Fruit fly (Drosophila melanogaster) whole organism, prepupa: ENCODE data around the gene CG8188.
A peak's percentile ranks its signal among the peaks of the same experiment; 100 is the strongest.

ENCODE experiments used
- CG10631 ChIP-seq: fragments of 200-800 bp; sonication (Bioruptor generic); optimal IDR thresholded peaks from 2 replicates; lab custom pipeline; 2016; ENCODE audit warnings: missing biosample characterization, missing genetic modification characterization
- CG1621 ChIP-seq: fragments of 200-800 bp; sonication (Bioruptor generic); optimal IDR thresholded peaks from 3 replicates; lab custom pipeline; 2018; ENCODE audit warnings: missing biosample characterization, mild to moderate bottlenecking, missing genetic modification characterization
- CG32006 ChIP-seq: fragments of 200-800 bp; sonication (Bioruptor generic); optimal IDR thresholded peaks from 3 replicates; lab custom pipeline; 2017; ENCODE audit warnings: missing biosample characterization, mild to moderate bottlenecking, missing genetic modification characterization
- CG34406 ChIP-seq: fragments of 200-800 bp; sonication (Bioruptor generic); optimal IDR thresholded peaks from 3 replicates; lab custom pipeline; 2016; ENCODE audit warnings: missing biosample characterization, missing genetic modification characterization
- CG4318 ChIP-seq: fragments of 200-800 bp; sonication (Bioruptor generic); optimal IDR thresholded peaks from 3 replicates; lab custom pipeline; 2017; ENCODE audit warnings: missing biosample characterization, mild to moderate bottlenecking, missing genetic modification characterization
- CG6163 ChIP-seq: fragments of 200-800 bp; sonication (Bioruptor generic); IDR thresholded peaks from 3 replicates; pipeline ENCODE4 v1.3.6; 2022; ENCODE audit warnings: missing biosample characterization, missing genetic modification characterization
- CG6792 ChIP-seq: fragments of 200-800 bp; sonication (Bioruptor generic); optimal IDR thresholded peaks from 3 replicates; lab custom pipeline; 2016; ENCODE audit warnings: missing biosample characterization, missing genetic modification characterization
- CG6808 ChIP-seq: fragments of 200-800 bp; sonication (Bioruptor generic); optimal IDR thresholded peaks from 3 replicates; lab custom pipeline; 2017; ENCODE audit warnings: missing biosample characterization, missing genetic modification characterization, mild to moderate bottlenecking, moderate library complexity, missing genetic modification reagents
- CG6854 ChIP-seq: fragments of 200-800 bp; sonication (Bioruptor generic); optimal IDR thresholded peaks from 2 replicates; lab custom pipeline; 2017; ENCODE audit warnings: missing biosample characterization, mild to moderate bottlenecking, missing genetic modification characterization
- CG8119 ChIP-seq: fragments of 200-800 bp; sonication (Bioruptor generic); IDR thresholded peaks from 3 replicates; pipeline ENCODE4 v1.3.6; 2022; ENCODE audit warnings: missing biosample characterization, missing genetic modification characterization
- CG8632 ChIP-seq: fragments of 200-800 bp; sonication (Bioruptor generic); optimal IDR thresholded peaks from 3 replicates; lab custom pipeline; 2016; ENCODE audit warnings: missing biosample characterization, missing genetic modification characterization
- Eip75B ChIP-seq: fragments of 200-800 bp; sonication (Bioruptor generic); optimal IDR thresholded peaks from 3 replicates; lab custom pipeline; 2016; ENCODE audit warnings: missing biosample characterization, missing genetic modification characterization
- Eip78C ChIP-seq: fragments of 200-800 bp; sonication (Bioruptor generic); peaks from one replicate; lab custom pipeline; 2016; ENCODE audit warnings: missing biosample characterization, missing genetic modification characterization
- Hr38 ChIP-seq: sonication (Bioruptor generic); optimal IDR thresholded peaks from 2 replicates; lab custom pipeline; 2016; ENCODE audit warnings: missing biosample characterization, missing genetic modification characterization
- Lpt ChIP-seq: fragments of 200-800 bp; sonication (Bioruptor generic); optimal IDR thresholded peaks from 3 replicates; lab custom pipeline; 2016; ENCODE audit warnings: missing biosample characterization, missing genetic modification characterization
- Smox ChIP-seq: fragments of 200-800 bp; sonication (Bioruptor generic); optimal IDR thresholded peaks from 3 replicates; lab custom pipeline; 2016; ENCODE audit warnings: missing biosample characterization, missing genetic modification characterization
- Sox102F ChIP-seq: fragments of 200-800 bp; sonication (Bioruptor generic); optimal IDR thresholded peaks from 2 replicates; lab custom pipeline; 2016; ENCODE audit warnings: missing biosample characterization, mild to moderate bottlenecking, missing genetic modification characterization
- Sox15 ChIP-seq: fragments of 200-800 bp; sonication (Bioruptor generic); optimal IDR thresholded peaks from 3 replicates; lab custom pipeline; 2016; ENCODE audit warnings: missing biosample characterization, missing genetic modification characterization
- achi ChIP-seq: fragments of 200-800 bp; sonication (Bioruptor generic); optimal IDR thresholded peaks from 3 replicates; lab custom pipeline; 2016; ENCODE audit warnings: missing biosample characterization, missing genetic modification characterization
- dac ChIP-seq: fragments of 200-800 bp; sonication (Bioruptor generic); optimal IDR thresholded peaks from 2 replicates; lab custom pipeline; 2017; ENCODE audit warnings: missing biosample characterization, mild to moderate bottlenecking, missing genetic modification characterization
- dsx ChIP-seq: fragments of 200-800 bp; optimal IDR thresholded peaks from 3 replicates; lab custom pipeline; 2019; ENCODE audit warnings: missing biosample characterization, mild to moderate bottlenecking, missing genetic modification characterization, moderate library complexity; ENCODE audit not compliant: poor library complexity, severe bottlenecking
- fd59A ChIP-seq: fragments of 200-800 bp; sonication (Bioruptor generic); optimal IDR thresholded peaks from 2 replicates; lab custom pipeline; 2017; ENCODE audit warnings: missing biosample characterization, mild to moderate bottlenecking, missing genetic modification characterization, missing genetic modification reagents
- fd85E ChIP-seq: fragments of 200-800 bp; sonication (Bioruptor generic); optimal IDR thresholded peaks from 3 replicates; lab custom pipeline; 2016; ENCODE audit warnings: missing biosample characterization, missing genetic modification characterization
- fkh ChIP-seq: fragments of 200-800 bp; sonication (Bioruptor generic); optimal IDR thresholded peaks from 3 replicates; lab custom pipeline; 2017; ENCODE audit warnings: missing biosample characterization, mild to moderate bottlenecking, missing genetic modification characterization, moderate library complexity
- net ChIP-seq: fragments of 200-800 bp; sonication (Bioruptor generic); optimal IDR thresholded peaks from 3 replicates; lab custom pipeline; 2016; ENCODE audit warnings: missing biosample characterization, missing genetic modification characterization
- salr ChIP-seq, 2 experiments: fragments of 200-800 bp; sonication (Bioruptor generic); optimal IDR thresholded peaks; 3 replicates each; lab custom pipeline; 2016 to 2018; ENCODE audit warnings: missing biosample characterization in 2 of 2, missing genetic modification characterization in 2 of 2, mild to moderate bottlenecking in 1 of 2
- ss ChIP-seq, 2 experiments: fragments of 200-800 bp; sonication (Bioruptor generic); optimal IDR thresholded peaks; 2 replicates in 1 of 2; 3 replicates in 1 of 2; lab custom pipeline; 2017 to 2018; ENCODE audit warnings: mild to moderate bottlenecking in 2 of 2, missing biosample characterization in 2 of 2, missing genetic modification characterization in 2 of 2, moderate library complexity in 1 of 2
- svp ChIP-seq: fragments of 200-800 bp; sonication (Bioruptor generic); peaks from one replicate; lab custom pipeline; 2016; ENCODE audit warnings: missing biosample characterization, missing genetic modification characterization
- topi ChIP-seq: fragments of 200-800 bp; sonication (Bioruptor generic); optimal IDR thresholded peaks from 3 replicates; lab custom pipeline; 2016; ENCODE audit warnings: missing biosample characterization, missing genetic modification characterization
- vri ChIP-seq: fragments of 200-800 bp; sonication (Bioruptor generic); optimal IDR thresholded peaks from 3 replicates; lab custom pipeline; 2016; ENCODE audit warnings: missing biosample characterization, mild to moderate bottlenecking, missing genetic modification characterization

Gene CG8188

DNA sequence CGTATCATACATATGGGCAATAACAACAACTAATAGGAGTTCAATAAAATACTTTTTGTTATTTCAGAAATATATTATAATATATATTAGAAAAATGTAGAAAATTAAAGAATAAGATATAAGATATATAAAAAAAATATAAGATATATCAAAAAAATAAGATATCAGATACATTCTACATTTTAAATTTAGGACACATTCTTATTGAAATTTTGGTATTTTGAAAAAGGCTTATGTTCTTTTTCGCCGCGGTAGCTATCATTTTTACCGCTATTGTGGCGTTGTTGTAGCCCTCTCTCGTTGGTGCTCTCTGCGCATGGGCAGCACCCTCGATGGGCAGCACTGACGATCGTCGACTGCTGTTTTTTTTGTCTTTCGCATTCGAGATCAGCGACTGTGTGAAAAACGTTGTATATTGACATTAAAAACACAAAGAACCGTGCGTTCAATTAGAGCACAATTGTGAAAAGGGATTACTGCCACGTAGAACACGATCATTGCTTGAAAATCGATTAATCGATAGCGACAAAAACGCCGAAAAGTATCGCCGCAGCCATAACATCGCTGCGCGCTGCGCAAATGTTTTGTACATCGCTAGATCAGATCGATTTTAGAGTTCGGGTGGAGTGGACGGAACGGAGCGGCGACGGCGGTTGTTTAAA lies 35.1 kb upstream of the CG8188 start (continued):
- TF ChIP-seq CG8119 (GFP tag; lab: Robert Waterston, UW) (peak; percentile 70), fd85E (GFP tag; lab: Kevin White, UChicago) (no peak), Hr38 (GFP tag; lab: Kevin White, UChicago) (no peak), CG1621 (no peak), CG6163 (GFP tag; lab: Robert Waterston, UW) (peak; percentile 68; the same call in 2 of the 3 replicates), ss (GFP tag; optimal IDR thresholded peaks at IDR 0.05; lab: Kevin White, UChicago) (no peak), CG6854 (GFP tag; lab: Kevin White, UChicago) (no peak), Sox15 (no peak), CG6808 (GFP tag; lab: Kevin White, UChicago) (peak; percentile 100), Lpt (GFP tag; lab: Kevin White, UChicago) (no peak), net (GFP tag; lab: Kevin White, UChicago) (peak; percentile 24), dac (GFP tag; lab: Kevin White, UChicago) (no peak), Eip75B (GFP tag; lab: Kevin White, UChicago) (peak; percentile 8), topi (GFP tag; lab: Kevin White, UChicago) (no peak), dsx (GFP tag; lab: Kevin White, UChicago) (no peak), CG10631 (peak; percentile 43), CG6792 (GFP tag; lab: Kevin White, UChicago) (peak; percentile 36), Smox (GFP tag; lab: Kevin White, UChicago) (peak; percentile 26), achi (GFP tag; lab: Kevin White, UChicago) (peak; percentile 31), fkh (GFP tag; lab: Kevin White, UChicago) (no peak), salr (GFP tag; optimal IDR thresholded peaks at IDR 0.05; lab: Kevin White, UChicago) (no peak), Eip78C (GFP tag; lab: Kevin White, UChicago) (no peak), CG8632 (peak; percentile 33), vri (no peak), CG4318 (GFP tag; lab: Kevin White, UChicago) (peak; percentile 7), Sox102F (GFP tag; lab: Kevin White, UChicago) (peak; percentile 16), CG34406 (GFP tag; lab: Kevin White, UChicago) (peak; percentile 24), CG32006 (GFP tag; lab: Kevin White, UChicago) (peak; percentile 48)

DNA sequence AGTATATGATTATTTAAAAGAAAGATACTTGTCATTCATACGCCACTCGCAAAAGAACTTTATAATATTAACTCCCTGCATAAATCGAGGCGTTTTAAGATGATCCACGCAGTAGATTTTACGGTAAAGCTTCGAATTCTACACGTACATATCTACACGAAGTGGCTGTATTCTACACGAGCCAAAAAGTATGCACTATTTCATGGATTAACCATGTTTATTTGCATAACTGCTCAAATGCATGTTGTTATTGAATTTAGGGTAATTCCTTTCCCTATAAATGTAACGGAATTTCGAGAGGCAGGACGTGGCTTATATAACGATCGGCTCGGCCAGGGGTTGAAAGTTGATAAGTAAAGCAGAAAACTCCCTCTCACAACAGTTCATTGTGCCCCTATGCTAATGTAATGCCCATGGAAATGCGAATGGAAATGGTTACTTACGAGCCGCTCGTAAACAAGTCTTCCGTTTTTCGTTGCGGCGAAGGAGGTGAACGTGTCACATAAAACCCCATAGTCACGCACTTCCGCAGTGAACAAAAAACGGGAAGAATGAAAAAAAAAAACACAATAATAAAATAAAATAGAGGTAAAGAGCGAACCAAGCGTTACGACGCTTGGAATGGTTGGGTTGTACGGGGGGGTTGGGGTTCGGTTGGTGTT lies 34.3 kb upstream of the CG8188 start:
- TF ChIP-seq Lpt (GFP tag; lab: Kevin White, UChicago) (no peak), net (GFP tag; lab: Kevin White, UChicago) (no peak), ss (GFP tag; optimal IDR thresholded peaks at IDR 0.05; lab: Kevin White, UChicago) (peak in 1 of 2 experiments; percentile 70), svp (GFP tag; lab: Kevin White, UChicago) (peak; percentile 19), Eip78C (GFP tag; lab: Kevin White, UChicago) (peak; percentile 38), fkh (GFP tag; lab: Kevin White, UChicago) (peak; percentile 85)

DNA sequence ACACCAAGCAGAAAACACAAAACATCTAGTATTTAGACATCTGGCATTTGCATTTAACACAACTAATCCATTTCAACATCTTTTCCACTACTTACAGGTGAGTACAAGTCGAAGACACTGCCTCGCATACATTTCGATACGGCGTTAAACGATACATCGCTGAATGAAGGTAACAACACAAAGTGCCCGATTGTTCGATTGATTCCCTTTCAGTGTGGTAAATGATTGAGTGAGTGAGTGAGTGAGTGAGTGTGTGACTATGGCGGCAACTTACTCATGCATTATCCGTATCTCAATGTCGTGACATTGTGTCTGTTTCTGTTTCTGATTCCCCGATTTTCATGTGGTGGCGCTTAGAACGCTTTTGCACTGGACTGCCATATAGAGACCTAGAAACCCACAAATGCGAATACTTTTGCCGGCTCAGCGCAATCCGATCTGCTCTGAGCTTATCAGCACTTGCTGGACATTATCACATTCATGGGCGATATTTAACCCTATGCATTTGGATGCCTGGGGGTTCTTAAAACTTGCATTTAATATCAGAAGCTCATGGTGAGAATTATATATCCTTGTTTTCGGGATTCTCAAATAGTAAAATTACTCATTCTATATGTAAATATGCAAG lies 33.4 kb upstream of the CG8188 start:
- TF ChIP-seq svp (GFP tag; lab: Kevin White, UChicago) (peak; percentile 38), fkh (GFP tag; lab: Kevin White, UChicago) (no peak), Eip78C (GFP tag; lab: Kevin White, UChicago) (peak; percentile 58)

DNA sequence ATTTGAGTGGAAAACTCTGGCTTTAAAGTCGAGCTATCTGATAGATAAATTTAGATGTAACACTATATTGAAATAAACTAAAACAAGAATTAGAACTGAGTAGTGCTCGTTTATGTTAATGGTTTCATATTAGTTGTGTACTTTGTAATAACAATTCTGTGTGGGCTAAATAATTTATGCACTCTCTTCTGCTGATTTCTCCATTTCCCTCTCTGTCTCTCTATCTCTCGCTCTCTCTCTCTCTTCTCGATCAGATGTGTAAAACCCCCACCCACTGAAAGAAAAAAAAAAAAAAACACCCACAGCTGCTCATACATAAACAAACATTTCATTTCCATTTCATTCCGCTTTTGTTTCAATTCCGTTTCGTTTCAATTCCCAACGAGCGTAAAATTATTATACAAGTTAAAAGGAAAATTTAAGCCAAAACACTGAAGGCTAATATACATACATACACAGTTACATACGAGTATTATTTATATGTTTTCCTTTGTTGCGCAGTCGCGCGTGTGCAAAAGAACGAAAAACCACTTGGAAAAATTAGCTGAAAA lies 30.9 kb upstream of the CG8188 start:
- TF ChIP-seq fd59A (no peak), fkh (GFP tag; lab: Kevin White, UChicago) (peak; percentile 27)
